Fruit fly (Drosophila melanogaster) whole organism, adult: Measurements from ENCODE around the gene eIF4E1.

Experiments
- CG11617 ChIP-seq: fragments of 200-800 bp; sonication (Bioruptor generic); optimal IDR thresholded peaks from 2 replicates; lab custom pipeline; 2017; ENCODE audit warnings: mild to moderate bottlenecking, missing biosample characterization, missing genetic modification reagents, missing genetic modification characterization
- CG12768 ChIP-seq: fragments of 200-800 bp; sonication (Bioruptor generic); optimal IDR thresholded peaks from 2 replicates; lab custom pipeline; 2017; ENCODE audit warnings: missing biosample characterization, missing genetic modification characterization, mild to moderate bottlenecking, moderate library complexity, missing genetic modification reagents
- CG1620 ChIP-seq: fragments of 200-800 bp; sonication (Bioruptor generic); optimal IDR thresholded peaks from 2 replicates; lab custom pipeline; 2016; ENCODE audit warnings: missing biosample characterization, missing genetic modification characterization
- CG7045 ChIP-seq: fragments of 200-800 bp; sonication (Bioruptor generic); optimal IDR thresholded peaks from 2 replicates; lab custom pipeline; 2017; ENCODE audit warnings: missing biosample characterization, mild to moderate bottlenecking, missing genetic modification characterization
- CG7101 ChIP-seq: fragments of 200-800 bp; sonication (Bioruptor generic); optimal IDR thresholded peaks from 2 replicates; lab custom pipeline; 2018; ENCODE audit warnings: missing biosample characterization, mild to moderate bottlenecking, missing genetic modification characterization, moderate library complexity
- Mnt ChIP-seq: fragments of 200-800 bp; sonication (Bioruptor generic); optimal IDR thresholded peaks from 2 replicates; lab custom pipeline; 2016; ENCODE audit warnings: missing biosample characterization, mild to moderate bottlenecking, missing genetic modification characterization
- bab1 ChIP-seq: fragments of 200-800 bp; sonication (Bioruptor generic); optimal IDR thresholded peaks from 3 replicates; lab custom pipeline; 2019; ENCODE audit warnings: missing biosample characterization, mild to moderate bottlenecking, missing genetic modification characterization, moderate library complexity
- cic ChIP-seq: fragments of 200-800 bp; sonication (Bioruptor generic); optimal IDR thresholded peaks from 2 replicates; lab custom pipeline; 2017; ENCODE audit warnings: missing biosample characterization, mild to moderate bottlenecking, missing genetic modification characterization, moderate library complexity
- cnc ChIP-seq, 2 experiments: fragments of >200 bp; optimal IDR thresholded peaks; 2 replicates each; lab custom pipeline; 2017
- kay ChIP-seq: fragments of 200-800 bp; sonication (Bioruptor generic); peaks from one replicate; lab custom pipeline; 2016; ENCODE audit warnings: missing biosample characterization, missing genetic modification characterization, borderline replicate concordance
- ovo ChIP-seq: fragments of 200-800 bp; sonication (Bioruptor generic); optimal IDR thresholded peaks from 2 replicates; lab custom pipeline; 2016; ENCODE audit warnings: missing biosample characterization, missing genetic modification characterization
- toe ChIP-seq: fragments of 200-800 bp; sonication (Bioruptor generic); optimal IDR thresholded peaks from 2 replicates; lab custom pipeline; 2016; ENCODE audit warnings: missing biosample characterization, missing genetic modification characterization

- TF ChIP-seq ovo: no peak
- no peak for TF ChIP-seq Mnt (GFP tag; lab: Kevin White, UChicago)
- no peak for TF ChIP-seq toe (GFP tag; lab: Kevin White, UChicago)
- no peak for TF ChIP-seq CG11617 (GFP tag; lab: Kevin White, UChicago)
- TF ChIP-seq cic (GFP tag; lab: Kevin White, UChicago): no peak
- TF ChIP-seq CG7101 (tag; lab: Kevin White, UChicago): no peak
- no peak for TF ChIP-seq cnc (optimal IDR thresholded peaks at IDR 0.05; lab: Kevin White, UChicago)
- TF ChIP-seq kay: no peak
- TF ChIP-seq bab1 (GFP tag; lab: Kevin White, UChicago): no peak
- no peak for TF ChIP-seq CG7045 (GFP tag; lab: Kevin White, UChicago)
- TF ChIP-seq CG12768 (GFP tag; lab: Kevin White, UChicago): no peak
- TF ChIP-seq CG1620 (GFP tag; lab: Kevin White, UChicago): no peak
Observed at dm6 chr3L:9399855-9400254, 2.4 kb downstream of the eIF4E1 start.
